Fruit fly (Drosophila melanogaster) whole organism, embryonic: ENCODE measurements around the gene ZIPIC.

Experiments used
- ATbp ChIP-seq: fragments of 200-800 bp; sonication (Bioruptor generic); optimal IDR thresholded peaks from 2 replicates; lab custom pipeline; 2017; ENCODE audit warnings: missing biosample characterization, mild to moderate bottlenecking, missing genetic modification characterization, missing genetic modification reagents
- BtbVII ChIP-seq: fragments of 200-800 bp; sonication (Bioruptor generic); optimal IDR thresholded peaks from 3 replicates; lab custom pipeline; 2017; ENCODE audit warnings: missing biosample characterization, mild to moderate bottlenecking, missing genetic modification characterization
- CG10147 ChIP-seq: fragments of 200-800 bp; sonication (Bioruptor generic); optimal IDR thresholded peaks from 2 replicates; lab custom pipeline; 2019; ENCODE audit warnings: missing biosample characterization, mild to moderate bottlenecking, missing genetic modification characterization, moderate library complexity
- CG10267 ChIP-seq: fragments of 200-800 bp; sonication (Bioruptor generic); optimal IDR thresholded peaks from 2 replicates; lab custom pipeline; 2018; ENCODE audit warnings: missing biosample characterization, mild to moderate bottlenecking, missing genetic modification characterization, moderate library complexity
- CG11504 ChIP-seq: fragments of 200-800 bp; sonication (Bioruptor generic); optimal IDR thresholded peaks from 3 replicates; lab custom pipeline; 2019; ENCODE audit warnings: missing biosample characterization, mild to moderate bottlenecking, missing genetic modification characterization, moderate library complexity
- CG14050 ChIP-seq: fragments of 200-800 bp; sonication (Bioruptor generic); IDR thresholded peaks from 3 replicates; pipeline ENCODE4 v1.3.6; 2022; ENCODE audit warnings: missing biosample characterization, missing genetic modification characterization
- CG14667 ChIP-seq: fragments of 200-800 bp; sonication (Bioruptor generic); IDR thresholded peaks from 2 replicates; pipeline ENCODE4 v1.3.6; 2022; ENCODE audit warnings: missing biosample characterization, missing genetic modification characterization
- CG1529 ChIP-seq: fragments of 200-800 bp; sonication (Bioruptor generic); optimal IDR thresholded peaks from 3 replicates; lab custom pipeline; 2018; ENCODE audit warnings: missing biosample characterization, missing genetic modification characterization
- CG17361 ChIP-seq: fragments of 200-800 bp; sonication (Bioruptor generic); IDR thresholded peaks from 3 replicates; pipeline ENCODE4 v1.3.6; 2022; ENCODE audit warnings: missing biosample characterization, missing genetic modification characterization
- CG18262 ChIP-seq: fragments of 200-800 bp; optimal IDR thresholded peaks from 3 replicates; lab custom pipeline; 2019; ENCODE audit warnings: missing biosample characterization, mild to moderate bottlenecking, missing genetic modification characterization, moderate library complexity
- CG2202 ChIP-seq: fragments of 200-800 bp; sonication (Bioruptor generic); optimal IDR thresholded peaks from 2 replicates; lab custom pipeline; 2018; ENCODE audit warnings: missing biosample characterization, mild to moderate bottlenecking, missing genetic modification characterization
- CG31224 ChIP-seq: fragments of 200-800 bp; sonication (Bioruptor generic); IDR thresholded peaks from 2 replicates; pipeline ENCODE4 v1.3.6; 2022; ENCODE audit warnings: missing biosample characterization, missing genetic modification characterization
- CG34224 ChIP-seq: fragments of 200-800 bp; sonication (Bioruptor generic); IDR thresholded peaks from 3 replicates; pipeline ENCODE4 v1.3.6; 2022; ENCODE audit warnings: missing biosample characterization, missing genetic modification characterization; ENCODE audit not compliant: partially characterized antibody
- CG4707 ChIP-seq: fragments of 200-800 bp; sonication (Bioruptor generic); optimal IDR thresholded peaks from 2 replicates; lab custom pipeline; 2018; ENCODE audit warnings: missing biosample characterization, mild to moderate bottlenecking, missing genetic modification characterization, moderate library complexity
- CG5245 ChIP-seq: fragments of 200-800 bp; sonication (Bioruptor generic); optimal IDR thresholded peaks from 3 replicates; lab custom pipeline; 2016; ENCODE audit warnings: missing biosample characterization, missing genetic modification characterization
- CG6791 ChIP-seq: fragments of 200-800 bp; sonication (Bioruptor generic); IDR thresholded peaks from 3 replicates; pipeline ENCODE4 v1.3.6; 2022; ENCODE audit warnings: missing biosample characterization, missing genetic modification characterization; ENCODE audit not compliant: partially characterized antibody
- CG8281 ChIP-seq: fragments of 200-800 bp; sonication (Bioruptor generic); optimal IDR thresholded peaks from 2 replicates; lab custom pipeline; 2018; ENCODE audit warnings: missing biosample characterization, mild to moderate bottlenecking, missing genetic modification characterization, moderate library complexity
- Dad ChIP-seq: fragments of 200-800 bp; sonication (Bioruptor generic); optimal IDR thresholded peaks from 3 replicates; lab custom pipeline; 2016; ENCODE audit warnings: missing biosample characterization, missing genetic modification characterization
- Drgx ChIP-seq: fragments of 200-800 bp; sonication (Bioruptor generic); IDR thresholded peaks from 2 replicates; pipeline ENCODE4 v1.3.6; 2022; ENCODE audit warnings: missing biosample characterization, missing genetic modification characterization
- E2f1 ChIP-seq: fragments of 200-800 bp; sonication (Bioruptor generic); IDR thresholded peaks from 2 replicates; pipeline ENCODE4 v1.3.6; 2022; ENCODE audit warnings: missing biosample characterization, missing genetic modification characterization
- H15 ChIP-seq: fragments of 200-800 bp; sonication (Bioruptor generic); IDR thresholded peaks from 3 replicates; pipeline ENCODE4 v1.3.6; 2022; ENCODE audit warnings: missing biosample characterization, missing genetic modification characterization
- HLH4C ChIP-seq: fragments of 200-800 bp; sonication (Bioruptor generic); IDR thresholded peaks from 3 replicates; pipeline ENCODE4 v1.3.6; 2022; ENCODE audit warnings: missing biosample characterization, missing genetic modification characterization; ENCODE audit not compliant: partially characterized antibody
- HLHmδ ChIP-seq: fragments of 200-800 bp; sonication (Bioruptor generic); optimal IDR thresholded peaks from 2 replicates; lab custom pipeline; 2018; ENCODE audit warnings: missing biosample characterization, mild to moderate bottlenecking, missing genetic modification characterization, moderate library complexity
- Hr78 ChIP-seq, 2 experiments: fragments of 200-800 bp in 1 of 2; fragments of >200 bp in 1 of 2; sonication (Bioruptor generic) in 1 of 2; optimal IDR thresholded peaks; 2 replicates each; lab custom pipeline; 2017 to 2019; ENCODE audit warnings: missing biosample characterization in 2 of 2, missing genetic modification characterization in 2 of 2, mild to moderate bottlenecking in 1 of 2, moderate library complexity in 1 of 2
- Jarid2 ChIP-seq: fragments of 200-800 bp; sonication (Bioruptor generic); optimal IDR thresholded peaks from 3 replicates; lab custom pipeline; 2017; ENCODE audit warnings: mild to moderate bottlenecking, missing biosample characterization, missing genetic modification reagents, missing genetic modification characterization
- Myb ChIP-seq: fragments of 200-800 bp; sonication (Bioruptor generic); optimal IDR thresholded peaks from 2 replicates; lab custom pipeline; 2016; ENCODE audit warnings: missing biosample characterization, missing genetic modification characterization
- NfI ChIP-seq: fragments of 200-800 bp; sonication (Bioruptor generic); optimal IDR thresholded peaks from 3 replicates; lab custom pipeline; 2018; ENCODE audit warnings: missing biosample characterization, mild to moderate bottlenecking, missing genetic modification characterization, moderate library complexity
- Poxn ChIP-seq: fragments of 200-800 bp; sonication (Bioruptor generic); IDR thresholded peaks from 2 replicates; pipeline ENCODE4 v1.3.6; 2022; ENCODE audit warnings: missing biosample characterization, missing genetic modification characterization
- Ptx1 ChIP-seq: fragments of 200-800 bp; sonication (Bioruptor generic); IDR thresholded peaks from 2 replicates; pipeline ENCODE4 v1.3.6; 2022; ENCODE audit warnings: missing biosample characterization, missing genetic modification characterization
- Vsx1 ChIP-seq: fragments of 200-800 bp; sonication (Bioruptor generic); optimal IDR thresholded peaks from 2 replicates; lab custom pipeline; 2017; ENCODE audit warnings: missing biosample characterization, mild to moderate bottlenecking, missing genetic modification characterization, missing genetic modification reagents
- btn ChIP-seq: fragments of 200-800 bp; sonication (Bioruptor generic); optimal IDR thresholded peaks from 2 replicates; lab custom pipeline; 2016; ENCODE audit warnings: missing biosample characterization, missing genetic modification characterization
- dimm ChIP-seq: fragments of 200-800 bp; sonication (Bioruptor generic); IDR thresholded peaks from 2 replicates; pipeline ENCODE4 v1.3.6; 2022; ENCODE audit warnings: missing biosample characterization, missing genetic modification characterization
- eve ChIP-seq, 2 experiments: fragments of >200 bp; optimal IDR thresholded peaks; 2 replicates each; lab custom pipeline; 2017; ENCODE audit warnings: missing biosample characterization in 2 of 2, missing genetic modification characterization in 2 of 2
- ftz-f1 ChIP-seq: fragments of 200-800 bp; sonication (Bioruptor generic); optimal IDR thresholded peaks from 2 replicates; lab custom pipeline; 2016; ENCODE audit warnings: missing biosample characterization, missing genetic modification characterization
- gcm ChIP-seq: fragments of 200-800 bp; sonication (Bioruptor generic); optimal IDR thresholded peaks from 2 replicates; lab custom pipeline; 2019; ENCODE audit warnings: missing biosample characterization, mild to moderate bottlenecking, missing genetic modification characterization, moderate library complexity
- grn ChIP-seq: fragments of 200-800 bp; sonication (Bioruptor generic); optimal IDR thresholded peaks from 3 replicates; lab custom pipeline; 2017; ENCODE audit warnings: missing biosample characterization, missing genetic modification characterization
- gsb ChIP-seq: fragments of 200-800 bp; sonication (Bioruptor generic); IDR thresholded peaks from 2 replicates; pipeline ENCODE4 v1.3.6; 2022; ENCODE audit warnings: missing biosample characterization, missing genetic modification characterization
- klu ChIP-seq: fragments of 200-800 bp; sonication (Bioruptor generic); IDR thresholded peaks from 2 replicates; pipeline ENCODE4 v1.3.6; 2022; ENCODE audit warnings: missing biosample characterization, missing genetic modification characterization
- lab ChIP-seq: fragments of 200-800 bp; sonication (Bioruptor generic); optimal IDR thresholded peaks from 3 replicates; lab custom pipeline; 2017; ENCODE audit warnings: missing biosample characterization, missing genetic modification characterization, mild to moderate bottlenecking, moderate library complexity, missing genetic modification reagents
- maf-S ChIP-seq: fragments of 200-800 bp; sonication (Bioruptor generic); optimal IDR thresholded peaks from 2 replicates; lab custom pipeline; 2016; ENCODE audit warnings: missing biosample characterization, missing genetic modification characterization
- mam ChIP-seq: fragments of 200-800 bp; sonication (Bioruptor generic); optimal IDR thresholded peaks from 3 replicates; lab custom pipeline; 2016; ENCODE audit warnings: missing biosample characterization, missing genetic modification characterization
- seq ChIP-seq: fragments of 200-800 bp; sonication (Bioruptor generic); IDR thresholded peaks from 2 replicates; pipeline ENCODE4 v1.3.6; 2022; ENCODE audit warnings: missing biosample characterization, missing genetic modification characterization
- shn ChIP-seq: fragments of 200-800 bp; sonication (Bioruptor generic); optimal IDR thresholded peaks from 3 replicates; lab custom pipeline; 2016; ENCODE audit warnings: missing biosample characterization, missing genetic modification characterization
- sim ChIP-seq: fragments of 200-800 bp; sonication (Bioruptor generic); IDR thresholded peaks from 2 replicates; pipeline ENCODE4 v1.3.6; 2022; ENCODE audit warnings: missing biosample characterization, missing genetic modification characterization
- slbo ChIP-seq: fragments of 200-800 bp; sonication (Bioruptor generic); IDR thresholded peaks from 2 replicates; pipeline ENCODE4 v1.3.6; 2022; ENCODE audit warnings: missing biosample characterization, missing genetic modification characterization
- stc ChIP-seq: fragments of 200-800 bp; sonication (Bioruptor generic); IDR thresholded peaks from 2 replicates; pipeline ENCODE4 v1.3.6; 2022; ENCODE audit warnings: missing biosample characterization, missing genetic modification characterization
- stwl ChIP-seq: fragments of 200-800 bp; sonication (Bioruptor generic); optimal IDR thresholded peaks from 3 replicates; lab custom pipeline; 2018; ENCODE audit warnings: missing biosample characterization, mild to moderate bottlenecking, missing genetic modification characterization, moderate library complexity
- tio ChIP-seq: fragments of 200-800 bp; sonication (Bioruptor generic); optimal IDR thresholded peaks from 2 replicates; lab custom pipeline; 2017; ENCODE audit warnings: missing biosample characterization, missing genetic modification characterization, inconsistent platforms
- tll ChIP-seq, 2 experiments: fragments of 200-800 bp in 1 of 2; fragments of >200 bp in 1 of 2; sonication (Bioruptor generic) in 1 of 2; optimal IDR thresholded peaks; 2 replicates each; lab custom pipeline; 2017 to 2019; ENCODE audit warnings: missing biosample characterization in 2 of 2, missing genetic modification characterization in 2 of 2, mild to moderate bottlenecking in 1 of 2, moderate library complexity in 1 of 2
- zf30C ChIP-seq: fragments of 200-800 bp; sonication (Bioruptor generic); optimal IDR thresholded peaks from 3 replicates; lab custom pipeline; 2018; ENCODE audit warnings: missing biosample characterization, mild to moderate bottlenecking, missing genetic modification characterization

The ZIPIC gene

DNA sequence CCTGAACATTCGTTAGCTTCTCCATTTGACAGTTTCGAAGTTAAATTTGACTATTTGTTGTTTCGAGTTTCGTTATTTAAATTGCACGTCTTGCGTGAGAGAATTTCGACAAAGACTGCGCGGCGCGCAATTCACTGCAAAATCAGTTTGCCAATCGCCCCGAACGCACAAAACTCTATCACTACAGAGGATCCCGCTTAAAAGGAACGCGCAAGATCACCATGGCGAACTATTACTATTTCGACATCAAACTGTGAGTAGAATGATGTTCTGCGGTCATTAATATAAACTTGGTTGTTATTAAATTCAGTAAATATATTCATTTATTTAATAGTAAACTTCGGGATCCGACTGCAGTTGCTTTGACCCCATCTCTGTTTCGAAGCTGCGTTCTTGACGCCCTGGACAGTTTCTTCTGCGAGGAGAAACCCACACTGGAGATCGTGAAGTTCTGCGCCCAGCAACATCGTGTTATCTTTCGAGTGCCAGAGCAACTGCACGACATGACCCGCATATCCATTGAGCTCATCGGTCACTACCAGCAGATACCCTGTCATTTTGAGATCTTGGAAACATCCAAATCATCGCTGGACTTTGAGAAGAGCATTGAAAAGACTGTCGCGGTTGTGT lies 19.4 kb upstream of the ZIPIC start, which contains the start of the genes Rpp14b and spn-A (continued):
- TF ChIP-seq shn (GFP tag; lab: Kevin White, UChicago) (no peak), CG8281 (tag; lab: Kevin White, UChicago) (no peak), zf30C (GFP tag; lab: Kevin White, UChicago) (no peak), NfI (GFP tag; lab: Kevin White, UChicago) (peak; percentile 10), CG2202 (tag; lab: Kevin White, UChicago) (no peak), CG14050 (GFP tag; lab: Robert Waterston, UW) (no peak), Dad (no peak), CG4707 (no peak), BtbVII (no peak), CG11504 (tag; lab: Kevin White, UChicago) (no peak), Drgx (0 out of 2 replicates have a peak, but pooled peaks have one; percentile 25), lab (GFP tag; lab: Kevin White, UChicago) (no peak), slbo (GFP tag; lab: Robert Waterston, UW) (peak; percentile 79), eve (GFP tag; optimal IDR thresholded peaks at IDR 0.05; lab: Kevin White, UChicago) (no peak), tll (GFP tag; optimal IDR thresholded peaks at IDR 0.05; lab: Kevin White, UChicago) (peak in 1 of 2 experiments; percentile 9), E2f1 (GFP tag; lab: Robert Waterston, UW) (peak; percentile 32; the same call in 1 of the 2 replicates), CG6791 (GFP tag; lab: Robert Waterston, UW) (no peak), gcm (GFP tag; lab: Kevin White, UChicago) (peak; percentile 89), maf-S (GFP tag; lab: Kevin White, UChicago) (no peak), stc (GFP tag; lab: Robert Waterston, UW) (0 out of 2 replicates have a peak, but pooled peaks have one; percentile 24), HLH4C (GFP tag; lab: Robert Waterston, UW) (no peak), Hr78 (GFP tag; optimal IDR thresholded peaks at IDR 0.05; lab: Kevin White, UChicago) (no peak), grn (GFP tag; lab: Kevin White, UChicago) (no peak), CG31224 (GFP tag; lab: Robert Waterston, UW) (no peak), klu (GFP tag; lab: Robert Waterston, UW) (0 out of 2 replicates have a peak, but pooled peaks have one; percentile 21), sim (GFP tag; lab: Robert Waterston, UW) (no peak), Vsx1 (GFP tag; lab: Kevin White, UChicago) (no peak), dimm (no peak), CG5245 (GFP tag; lab: Kevin White, UChicago) (no peak), Jarid2 (GFP tag; lab: Kevin White, UChicago) (no peak), CG1529 (GFP tag; lab: Kevin White, UChicago) (no peak), Poxn (GFP tag; lab: Robert Waterston, UW) (no peak), CG10147 (GFP tag; lab: Kevin White, UChicago) (no peak), CG17361 (GFP tag; lab: Robert Waterston, UW) (no peak; the same call in 2 of the 3 replicates), btn (GFP tag; lab: Kevin White, UChicago) (no peak), mam (GFP tag; lab: Kevin White, UChicago) (peak; percentile 17), Myb (GFP tag; lab: Kevin White, UChicago) (no peak), ftz-f1 (GFP tag; lab: Kevin White, UChicago) (no peak), seq (GFP tag; lab: Robert Waterston, UW) (no peak), HLHmδ (GFP tag; lab: Kevin White, UChicago) (no peak), stwl (tag; lab: Kevin White, UChicago) (no peak), CG34224 (GFP tag; lab: Robert Waterston, UW) (no peak), CG18262 (tag; lab: Kevin White, UChicago) (no peak), ATbp (GFP tag; lab: Kevin White, UChicago) (no peak), tio (GFP tag; lab: Kevin White, UChicago) (no peak), gsb (no peak), H15 (GFP tag; lab: Robert Waterston, UW) (no peak), Ptx1 (peak; percentile 40), CG10267 (tag; lab: Kevin White, UChicago) (no peak), CG14667 (GFP tag; lab: Robert Waterston, UW) (no peak)
